Worm (Caenorhabditis elegans): ENCODE measurements around the gene arrd-12.

ce11 chrII:13765952-13766351 lies at the start of gene arrd-12:
- no peak for TF ChIP-seq set-16 (GFP tag; IDR thresholded peaks at IDR 0.05)
- no peak for TF ChIP-seq fkh-10 (GFP tag; optimal IDR thresholded peaks at IDR 0.05)
- no peak for TF ChIP-seq nhr-42 (GFP tag; IDR thresholded peaks at IDR 0.05)
- TF ChIP-seq ZK546.5 (tag; optimal IDR thresholded peaks at IDR 0.05), result no peak
- no peak for TF ChIP-seq daf-8 (GFP tag; IDR thresholded peaks at IDR 0.05)
- no peak for TF ChIP-seq nhr-41 (GFP tag; IDR thresholded peaks at IDR 0.05)
- no peak for TF ChIP-seq ceh-44 (GFP tag; IDR thresholded peaks at IDR 0.05)
- TF ChIP-seq nhr-76 (tag; optimal IDR thresholded peaks at IDR 0.05), result no peak

All from whole organism, L4 larva.